Fruit fly (Drosophila melanogaster) S2 (cell line): Measurements from ENCODE around the gene CG33203.

Source experiments
- CG8478 ChIP-seq: fragments of >200 bp; optimal IDR thresholded peaks from 2 replicates; lab custom pipeline; 2018
- CTCF ChIP-seq, 2 experiments: fragments of >200 bp; optimal IDR thresholded peaks; 2 replicates each; lab custom pipeline; 2018

- TF ChIP-seq CG8478 (lab: Kevin White, UChicago) (no peak), CTCF (optimal IDR thresholded peaks at IDR 0.05; lab: Kevin White, UChicago) (no peak)
These were observed 17.4 kb upstream of the CG33203 start for dm6 chr3R:28904816-28905435.
